Worm (Caenorhabditis elegans): ENCODE measurements around the gene C09F12.3.

Gene C09F12.3

DNA sequence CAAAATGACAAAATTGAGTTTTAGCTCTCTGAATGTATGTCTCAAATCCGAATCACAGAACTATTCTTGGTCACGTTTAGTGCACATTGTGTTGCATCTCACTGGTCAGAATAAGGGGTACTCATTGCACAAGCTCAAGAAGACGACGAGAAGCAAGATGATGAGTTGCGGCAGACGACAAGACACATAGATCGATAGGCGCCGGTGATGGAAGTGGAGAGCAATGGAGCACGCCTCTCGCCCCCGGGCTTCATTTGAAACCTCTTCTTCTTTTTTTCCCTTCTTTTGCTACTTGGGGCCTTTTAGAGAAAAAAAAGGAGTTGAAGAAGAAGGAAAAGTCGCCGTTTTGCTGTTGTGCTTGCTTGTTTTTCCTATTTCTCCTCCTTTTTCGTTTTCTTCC, 25.7 kb upstream of the C09F12.3 start, which contains the start of gene apt-9 (continued):
- TF ChIP-seq nhr-42 (GFP tag; IDR thresholded peaks at IDR 0.05) (no peak), aha-1 (tag) (no peak), ctbp-1 (GFP tag; IDR thresholded peaks at IDR 0.05) (peak; percentile 51; the same call in 1 of the 2 replicates), duxl-1 (tag; optimal IDR thresholded peaks at IDR 0.05; ENCODE audit: poor library complexity) (no peak), dmd-6 (GFP tag; IDR thresholded peaks at IDR 0.05) (no peak), set-16 (GFP tag; IDR thresholded peaks at IDR 0.05) (peak; percentile 17; the same call in 1 of the 2 replicates), attf-4 (tag; optimal IDR thresholded peaks at IDR 0.05) (no peak), fkh-10 (GFP tag; optimal IDR thresholded peaks at IDR 0.05) (peak; percentile 58)

DNA sequence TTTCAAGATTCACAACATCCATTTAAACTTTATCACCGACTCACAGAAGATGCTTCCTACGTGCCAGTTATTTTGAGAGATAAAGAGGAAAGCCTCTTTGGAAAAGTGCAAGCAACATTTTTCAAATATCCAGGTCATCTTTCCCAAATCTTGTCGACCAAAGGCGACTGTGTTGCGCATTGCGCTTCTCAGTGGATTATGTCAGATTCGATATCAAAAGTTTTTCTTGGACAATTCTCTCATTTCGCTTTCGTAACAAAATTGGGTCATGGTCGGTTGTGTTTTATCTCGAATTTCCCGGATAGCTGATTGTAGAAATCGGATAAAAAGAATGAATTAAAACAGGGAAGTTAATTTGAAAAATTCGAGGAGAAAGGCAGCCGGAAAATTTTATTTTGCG, 24.6 kb upstream of the C09F12.3 start:
- TF ChIP-seq T20F7.1 (GFP tag; optimal IDR thresholded peaks at IDR 0.05): no peak
- no peak for TF ChIP-seq F10B5.3 (tag; optimal IDR thresholded peaks at IDR 0.05)
- no peak for TF ChIP-seq unc-62 (GFP tag; optimal IDR thresholded peaks at IDR 0.05 in 1 of 2)
- no peak for TF ChIP-seq unc-62 (tag; optimal IDR thresholded peaks at IDR 0.05)
- no peak for TF ChIP-seq spr-1 (tag; optimal IDR thresholded peaks at IDR 0.05)
- no peak for TF ChIP-seq F37D6.2 (tag; optimal IDR thresholded peaks at IDR 0.05)
- no peak for TF ChIP-seq skn-1 (tag; optimal IDR thresholded peaks at IDR 0.05)
- no peak for TF ChIP-seq jun-1 (tag; optimal IDR thresholded peaks at IDR 0.05)
- TF ChIP-seq daf-16 (GFP tag; optimal IDR thresholded peaks at IDR 0.05): no peak
- no peak for TF ChIP-seq daf-16 (tag; optimal IDR thresholded peaks at IDR 0.05)
- no peak for TF ChIP-seq madf-9 (GFP tag; conservative IDR thresholded peaks at IDR 0.05)
- TF ChIP-seq pqm-1 (tag; optimal IDR thresholded peaks at IDR 0.05): no peak
- no peak for TF ChIP-seq dpl-1 (GFP tag; optimal IDR thresholded peaks at IDR 0.05)
- no peak for TF ChIP-seq daf-19 (GFP tag; conservative IDR thresholded peaks at IDR 0.05)
- no peak for TF ChIP-seq F26F4.8 (GFP tag; conservative IDR thresholded peaks at IDR 0.05)

DNA sequence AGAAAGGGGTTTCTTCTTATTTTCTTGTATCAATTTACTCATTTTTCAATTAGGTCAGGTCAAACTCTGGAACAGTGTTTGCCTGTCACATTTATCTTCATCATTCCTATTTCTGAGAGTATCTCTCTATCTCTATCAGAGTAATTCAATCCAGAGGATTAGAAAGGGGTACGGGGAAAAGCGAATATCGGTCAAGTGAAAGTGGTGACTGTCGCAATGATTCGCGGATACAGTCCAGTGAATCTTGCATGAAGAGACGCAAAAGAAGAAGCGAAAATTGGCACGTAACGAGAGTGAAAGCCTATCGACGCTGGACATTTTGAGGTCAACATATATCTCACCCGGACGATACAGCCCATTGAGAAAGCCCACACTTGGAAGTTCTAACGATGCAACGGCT, 22.1 kb upstream of the C09F12.3 start, which contains the start of gene lpr-4:
TSS of gene lpr-4 (plus strand) at position 328 of the 400 bp plus-strand sequence.
- TF ChIP-seq mxl-2 (GFP tag; conservative IDR thresholded peaks at IDR 0.05) (no peak), lin-39 (tag; optimal IDR thresholded peaks at IDR 0.05) (no peak), nhr-28 (tag; optimal IDR thresholded peaks at IDR 0.05) (peak; percentile 19), unc-62 (GFP tag; optimal IDR thresholded peaks at IDR 0.05 in 1 of 2) (peak in 1 of 2 experiments; percentile 91), unc-62 (tag; optimal IDR thresholded peaks at IDR 0.05) (no peak), egl-43 (GFP tag; IDR thresholded peaks at IDR 0.05) (peak; percentile 34; the same call in 1 of the 2 replicates), nhr-111 (GFP tag; optimal IDR thresholded peaks at IDR 0.05) (no peak), vab-7 (GFP tag; IDR thresholded peaks at IDR 0.05) (no peak), hlh-11 (tag; optimal IDR thresholded peaks at IDR 0.05) (peak; percentile 52)

DNA sequence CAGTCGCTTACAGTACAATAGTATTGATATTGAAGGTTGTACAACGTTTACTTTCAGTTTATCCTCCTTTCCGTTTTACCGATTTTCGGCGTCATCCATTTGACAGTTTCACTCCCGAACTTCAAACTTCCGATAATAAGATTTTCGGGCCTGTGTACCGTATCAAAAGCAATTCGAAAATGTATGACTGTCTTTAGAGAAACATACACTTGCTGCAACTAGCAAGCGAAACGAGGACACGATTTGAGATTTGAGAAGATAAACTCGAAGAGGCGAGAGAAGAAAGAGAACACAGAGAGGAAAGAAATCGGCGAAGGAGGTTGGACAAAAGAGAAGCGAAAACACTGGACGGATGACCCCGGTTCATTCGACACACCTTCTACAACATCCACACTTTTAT, 19.2 kb upstream of the C09F12.3 start, which contains the start of gene lpr-5:
TSS of gene lpr-5 (plus strand) at position 220 of the 400 bp plus-strand sequence.
- TF ChIP-seq Y105C5A.15 (GFP tag; IDR thresholded peaks at IDR 0.05) (no peak), nhr-6 (tag; optimal IDR thresholded peaks at IDR 0.05) (no peak), Y48G9A.11 (GFP tag; IDR thresholded peaks at IDR 0.05) (no peak), nhr-11 (tag; optimal IDR thresholded peaks at IDR 0.05) (no peak), mes-2 (tag; optimal IDR thresholded peaks at IDR 0.05; ENCODE audit: poor library complexity, severe bottlenecking) (no peak), R02D3.7 (tag; optimal IDR thresholded peaks at IDR 0.05) (no peak), nhr-10 (tag; optimal IDR thresholded peaks at IDR 0.05) (no peak), fkh-10 (GFP tag; optimal IDR thresholded peaks at IDR 0.05) (no peak), spr-3 (GFP tag; optimal IDR thresholded peaks at IDR 0.05) (no peak), lin-15B (tag; optimal IDR thresholded peaks at IDR 0.05) (no peak), pha-4 (GFP tag; IDR thresholded peaks at IDR 0.05) (no peak), pha-4 (tag; optimal IDR thresholded peaks at IDR 0.05) (no peak)
